Fruit fly (Drosophila melanogaster) S2 (cell line): ENCODE measurements around the gene sofe.

ENCODE experiments used
- CG8478 ChIP-seq: fragments of >200 bp; optimal IDR thresholded peaks from 2 replicates; lab custom pipeline; 2018
- CTCF ChIP-seq, 2 experiments: fragments of >200 bp; optimal IDR thresholded peaks; 2 replicates each; lab custom pipeline; 2018

sofe gene

DNA sequence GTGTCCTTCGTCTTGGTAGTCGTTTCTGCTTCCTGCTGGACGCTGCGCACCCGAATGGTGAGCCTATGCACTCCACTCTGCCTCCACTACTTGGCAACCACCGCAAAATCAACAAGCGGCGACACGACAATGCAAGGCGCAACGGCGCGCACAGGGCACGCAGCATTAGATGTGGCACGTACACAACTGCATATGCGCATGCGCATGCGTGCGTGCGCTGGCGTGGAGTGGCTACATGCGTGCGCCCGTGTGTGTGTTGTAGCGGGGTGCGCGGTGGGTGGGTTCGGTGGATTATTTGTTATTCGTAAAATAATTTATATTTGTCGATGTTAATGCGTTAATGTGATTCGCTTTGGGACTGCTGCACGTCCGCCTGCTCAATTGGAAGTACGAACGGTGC lies 21.6 kb downstream of the sofe start:
- TF ChIP-seq CG8478 (lab: Kevin White, UChicago): no peak
- no peak for TF ChIP-seq CTCF (optimal IDR thresholded peaks at IDR 0.05; lab: Kevin White, UChicago)

DNA sequence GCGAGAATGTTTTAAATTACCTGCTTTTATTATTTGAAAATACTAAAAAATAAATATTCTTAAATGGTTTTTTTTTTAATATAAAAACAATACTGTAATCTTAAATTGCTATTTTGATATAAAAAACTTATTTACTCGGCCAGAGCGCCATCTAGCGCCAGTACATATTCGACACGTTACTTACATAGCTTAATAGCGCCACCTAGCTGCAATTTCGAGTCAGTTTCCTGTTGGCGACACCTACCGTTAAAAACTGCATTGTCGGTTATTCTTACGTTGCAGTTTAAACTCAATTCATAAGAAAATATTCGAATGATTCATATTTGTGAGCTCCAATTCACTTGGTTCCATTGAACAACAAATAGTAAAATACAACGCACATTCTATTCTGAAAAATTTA lies 24.8 kb downstream of the sofe start:
- peak; percentile 94 to 98 for TF ChIP-seq CTCF (optimal IDR thresholded peaks at IDR 0.05; lab: Kevin White, UChicago)
- no peak for TF ChIP-seq CG8478 (lab: Kevin White, UChicago)

dm6 chrX:10827301-10827700 lies 29.9 kb downstream of the sofe start:
- no peak for TF ChIP-seq CTCF (optimal IDR thresholded peaks at IDR 0.05; lab: Kevin White, UChicago)

DNA sequence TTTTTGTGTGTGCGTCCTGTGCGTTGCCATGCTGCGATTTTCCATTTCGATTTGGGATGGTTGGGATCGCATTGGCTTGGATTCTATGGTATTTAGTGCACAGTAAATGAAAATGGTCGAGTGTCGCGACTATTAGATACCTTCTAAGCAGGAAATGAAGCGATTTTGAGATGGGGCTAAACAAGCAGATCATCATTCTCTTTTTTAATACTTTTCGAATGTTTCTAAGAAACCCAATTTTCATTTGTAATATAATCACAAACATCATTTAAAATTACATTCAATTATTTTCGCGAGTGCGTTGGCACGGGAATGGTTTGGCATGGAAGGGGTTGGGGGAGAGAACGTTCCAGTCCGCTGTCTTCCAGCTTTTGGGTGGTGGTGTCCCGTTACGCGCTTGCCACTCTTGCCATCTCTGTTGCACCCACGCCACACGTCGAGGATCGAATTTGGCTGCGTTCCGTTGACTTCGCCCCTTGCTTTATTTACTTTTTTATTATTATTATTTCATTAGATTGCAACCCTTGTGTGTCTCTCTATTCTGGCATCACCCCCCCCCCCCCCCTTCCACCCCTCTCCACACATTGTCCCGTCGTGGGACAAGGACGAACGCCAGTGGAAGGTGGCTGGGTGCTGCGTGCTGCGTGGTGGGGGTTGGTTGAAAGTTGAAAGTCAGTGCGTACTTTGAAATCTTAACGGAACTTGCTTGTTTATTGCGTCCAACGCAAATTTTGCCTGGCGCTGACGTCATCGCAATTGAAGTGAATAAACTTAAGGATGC lies 31.7 kb downstream of the sofe start:
- no peak for TF ChIP-seq CTCF (optimal IDR thresholded peaks at IDR 0.05; lab: Kevin White, UChicago)
- no peak for TF ChIP-seq CG8478 (lab: Kevin White, UChicago)

dm6 chrX:10824227-10824702 lies 32.9 kb downstream of the sofe start, which contains the start of gene Imp:
Imp (minus strand) TSS chrX:10824277.
- TF ChIP-seq CTCF (optimal IDR thresholded peaks at IDR 0.05; lab: Kevin White, UChicago) (no peak), CG8478 (lab: Kevin White, UChicago) (no peak)

DNA sequence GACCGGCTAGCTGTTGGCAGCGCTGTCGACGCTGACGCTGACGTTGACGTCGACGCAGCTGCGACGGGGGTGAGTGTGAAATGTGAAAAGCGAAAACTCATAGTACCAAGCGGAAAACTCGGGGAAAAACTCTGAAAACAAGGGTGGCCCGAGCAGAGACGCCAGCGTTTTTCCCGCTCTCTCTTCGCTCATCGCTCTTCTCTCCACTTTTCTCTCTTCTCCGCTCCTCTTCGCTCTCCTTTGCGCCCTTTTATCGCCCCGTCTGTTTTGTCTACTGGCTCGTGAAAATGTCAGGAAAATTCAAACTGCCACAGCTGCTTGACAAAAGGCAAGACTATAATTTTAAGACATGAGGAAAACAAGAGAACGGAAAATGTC lies 33.8 kb downstream of the sofe start:
- TF ChIP-seq CTCF (optimal IDR thresholded peaks at IDR 0.05; lab: Kevin White, UChicago): no peak
- no peak for TF ChIP-seq CG8478 (lab: Kevin White, UChicago)

DNA sequence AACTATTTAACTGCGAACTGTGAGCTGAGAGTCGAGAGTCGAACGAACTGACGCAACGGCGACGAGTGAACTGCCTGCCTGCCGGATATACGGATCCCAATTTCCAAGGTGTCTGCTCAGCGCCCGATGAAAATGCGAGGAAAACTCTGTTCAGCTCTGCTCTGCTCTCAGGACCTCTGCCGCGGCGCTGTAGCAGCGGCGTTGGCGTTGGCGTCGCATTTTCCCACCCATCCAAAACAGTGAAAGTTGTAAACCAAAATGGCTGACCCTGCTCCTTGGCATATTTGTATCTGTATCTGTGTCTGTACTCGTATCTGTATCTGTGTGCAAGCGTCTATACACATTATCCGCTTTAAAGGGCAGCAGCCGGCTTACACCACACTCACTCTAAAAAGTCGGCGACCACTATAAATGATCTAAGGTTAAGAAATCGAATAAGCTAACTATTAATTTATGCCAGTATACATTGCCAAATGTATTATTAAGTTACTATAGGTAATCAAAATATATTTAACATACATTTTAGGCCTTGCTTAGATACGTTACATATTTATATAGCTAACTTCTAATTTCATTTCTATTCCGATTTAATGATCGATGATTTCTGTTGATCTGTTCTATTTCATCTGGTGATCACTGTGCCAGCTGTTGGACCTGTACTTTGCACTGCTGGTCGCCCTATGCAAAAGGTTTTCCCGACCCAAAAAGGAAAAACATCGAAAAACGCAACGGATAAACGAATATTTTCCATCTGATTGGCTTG lies 34.4 kb downstream of the sofe start:
- no peak for TF ChIP-seq CTCF (optimal IDR thresholded peaks at IDR 0.05; lab: Kevin White, UChicago)
- no peak for TF ChIP-seq CG8478 (lab: Kevin White, UChicago)

- no peak for TF ChIP-seq CG8478 (lab: Kevin White, UChicago)
- TF ChIP-seq CTCF (optimal IDR thresholded peaks at IDR 0.05; lab: Kevin White, UChicago): no peak
Observed at dm6 chrX:10822096-10822495, 35.1 kb downstream of the sofe start.

DNA sequence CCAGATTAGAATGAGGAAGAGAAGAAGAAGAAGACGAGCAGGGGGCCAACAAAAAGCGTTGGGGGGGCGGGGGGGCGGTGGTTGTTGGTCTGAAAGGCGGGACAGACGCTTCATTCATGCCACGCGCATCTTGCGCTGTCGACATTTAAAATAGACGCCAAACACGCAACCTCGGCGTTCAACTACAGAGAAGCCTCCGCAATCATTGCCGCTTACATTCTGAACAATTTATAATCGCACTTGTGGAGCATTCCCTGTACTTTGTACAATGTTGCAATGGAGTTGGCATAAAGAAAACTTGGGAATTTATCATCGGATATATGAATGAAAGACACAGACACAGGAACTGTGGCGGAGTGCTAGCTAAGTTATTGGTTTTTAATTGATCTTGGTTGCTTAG lies 36.5 kb downstream of the sofe start:
- TF ChIP-seq CG8478 (lab: Kevin White, UChicago): no peak
- TF ChIP-seq CTCF (optimal IDR thresholded peaks at IDR 0.05; lab: Kevin White, UChicago): no peak

DNA sequence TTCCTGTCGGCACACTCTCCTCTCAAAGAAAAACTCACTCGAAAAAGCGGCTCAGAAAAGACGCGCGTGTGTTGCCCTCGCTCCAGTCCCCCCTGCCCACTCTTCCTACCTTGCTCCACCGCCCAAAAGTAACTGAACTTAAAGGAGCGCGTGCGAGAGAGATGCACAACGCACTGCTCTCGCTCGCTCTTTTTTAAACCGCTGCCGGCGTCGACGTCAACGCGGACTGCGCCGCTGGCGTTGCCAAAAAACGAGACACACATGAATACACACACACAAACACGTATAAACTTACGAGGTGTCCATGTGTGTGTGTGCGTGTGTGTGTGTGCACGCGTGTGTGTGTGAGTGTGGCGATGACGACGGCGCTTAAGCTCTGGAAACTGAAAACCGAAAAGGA lies 40.4 kb downstream of the sofe start:
- TF ChIP-seq CG8478 (lab: Kevin White, UChicago): no peak
- TF ChIP-seq CTCF (optimal IDR thresholded peaks at IDR 0.05; lab: Kevin White, UChicago): no peak

DNA sequence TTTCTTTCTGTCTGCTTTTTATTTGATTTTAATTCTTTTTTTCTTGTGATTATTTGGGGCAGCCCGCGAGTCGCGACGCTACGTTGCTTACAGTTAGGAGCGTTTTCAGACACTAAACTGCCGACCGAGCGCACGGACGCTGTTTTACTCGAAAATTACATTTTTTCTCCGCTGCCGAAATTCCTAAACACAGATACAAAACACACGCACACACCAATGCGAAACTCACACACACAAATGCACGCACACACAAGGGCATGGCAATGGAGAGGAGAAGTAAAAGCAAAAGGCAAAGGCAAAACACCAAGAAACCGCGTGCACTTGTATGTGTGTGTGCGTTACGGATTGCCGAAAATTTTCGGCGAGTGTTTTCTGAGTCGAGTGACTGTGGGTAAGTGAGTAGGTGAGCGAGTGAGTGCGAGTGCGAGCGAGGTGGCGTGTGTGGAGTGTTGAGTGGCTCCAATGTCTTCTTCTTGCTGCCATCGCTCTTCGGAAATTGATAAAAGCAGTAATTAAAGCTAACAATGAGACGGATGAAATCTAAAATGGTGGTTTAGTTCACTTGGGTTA lies 41.6 kb downstream of the sofe start:
- TF ChIP-seq CTCF (optimal IDR thresholded peaks at IDR 0.05; lab: Kevin White, UChicago): no peak

dm6 chrX:10814832-10815372 lies 42.3 kb downstream of the sofe start:
- TF ChIP-seq CG8478 (lab: Kevin White, UChicago): no peak
- TF ChIP-seq CTCF (optimal IDR thresholded peaks at IDR 0.05; lab: Kevin White, UChicago): no peak

dm6 chrX:10814113-10814512 lies 43.1 kb downstream of the sofe start:
- no peak for TF ChIP-seq CTCF (optimal IDR thresholded peaks at IDR 0.05; lab: Kevin White, UChicago)
- TF ChIP-seq CG8478 (lab: Kevin White, UChicago): no peak

DNA sequence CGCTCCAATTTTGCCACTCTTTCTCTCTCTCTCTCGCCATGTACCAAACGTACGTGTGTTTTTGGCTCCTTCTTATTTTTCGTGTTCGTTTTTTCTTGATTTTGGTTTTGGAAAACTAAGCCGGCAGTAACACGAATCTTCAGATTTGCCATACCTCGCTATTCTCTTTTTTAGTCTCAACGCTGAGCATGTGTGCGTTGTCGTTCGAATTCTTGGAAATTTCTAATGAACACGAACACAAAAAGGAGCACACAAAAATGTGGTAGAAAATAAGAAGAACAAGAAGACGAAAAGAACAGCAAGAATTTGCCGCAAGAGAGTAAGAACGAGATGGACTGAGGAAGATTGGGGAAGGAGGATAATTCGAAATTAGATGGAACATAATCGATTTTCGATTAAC lies 48.5 kb downstream of the sofe start:
- no peak for TF ChIP-seq CTCF (optimal IDR thresholded peaks at IDR 0.05; lab: Kevin White, UChicago)
- TF ChIP-seq CG8478 (lab: Kevin White, UChicago): no peak
